Worm (Caenorhabditis elegans): Measurements from ENCODE around the gene spe-6.
A peak's percentile ranks its signal among the peaks of the same experiment; 100 is the strongest.

- TF ChIP-seq klf-2 (GFP tag; conservative IDR thresholded peaks at IDR 0.05) (no peak), flt-1 (GFP tag; IDR thresholded peaks at IDR 0.05) (no peak), cog-1 (tag; optimal IDR thresholded peaks at IDR 0.05) (no peak), med-1 (GFP tag; optimal IDR thresholded peaks at IDR 0.05; ENCODE audit: insufficient read depth) (no peak), tab-1 (GFP tag; IDR thresholded peaks at IDR 0.05) (no peak), T22C8.4 (GFP tag; IDR thresholded peaks at IDR 0.05) (peak; percentile 61; the same call in 1 of the 2 replicates)
These were observed 30.2 kb downstream of the spe-6 start for ce11 chrIII:11535453-11535852.
